Worm (Caenorhabditis elegans) whole organism, L4 larva: ENCODE results near the gene F47B8.18.

Experiments used
- F37D6.2 ChIP-seq: sonication (generic microtip); optimal IDR thresholded peaks from 2 replicates; lab custom pipeline; 2016; ENCODE audit warnings: mild to moderate bottlenecking, missing genetic modification characterization, missing compliant biosample characterization
- F44E2.7 ChIP-seq: fragments of 200-800 bp; sonication (Bioruptor generic); IDR thresholded peaks from 2 replicates; pipeline ENCODE4 v2.1.2; 2022; ENCODE audit warnings: missing genetic modification characterization, missing compliant biosample characterization
- T20F7.1 ChIP-seq: fragments of 200-800 bp; sonication (Bioruptor generic); optimal IDR thresholded peaks from 2 replicates; lab custom pipeline; 2018; ENCODE audit warnings: mild to moderate bottlenecking, missing genetic modification characterization, missing compliant biosample characterization
- aha-1 ChIP-seq: fragments of 150-350 bp; peaks from one replicate; lab custom pipeline; 2014; ENCODE audit warnings: missing biosample characterization, missing genetic modification characterization
- aly-2 ChIP-seq: sonication (generic microtip); optimal IDR thresholded peaks from 2 replicates; lab custom pipeline; 2018; ENCODE audit warnings: missing biosample characterization, missing genetic modification characterization
- ama-1 ChIP-seq: fragments of 150-350 bp; optimal IDR thresholded peaks from 2 replicates; lab custom pipeline; 2014; ENCODE audit warnings: inconsistent platforms, mixed read lengths
- arid-1 ChIP-seq: fragments of 200-800 bp; sonication (Bioruptor generic); conservative IDR thresholded peaks from 2 replicates; pipeline ENCODE4 v1.3.6; 2022; ENCODE audit warnings: missing genetic modification reagents, missing genetic modification characterization, missing compliant biosample characterization
- ceh-20 ChIP-seq: fragments of 200-800 bp; sonication (Bioruptor generic); IDR thresholded peaks from 2 replicates; pipeline ENCODE4 v1.3.6; 2022; ENCODE audit warnings: missing genetic modification reagents, missing genetic modification characterization, missing compliant biosample characterization
- ceh-32 ChIP-seq: sonication (generic microtip); optimal IDR thresholded peaks from 2 replicates; lab custom pipeline; 2016; ENCODE audit warnings: mild to moderate bottlenecking, missing genetic modification characterization, missing compliant biosample characterization; ENCODE audit not compliant: poor library complexity
- ceh-44 ChIP-seq: fragments of 200-800 bp; sonication (Bioruptor generic); IDR thresholded peaks from 2 replicates; pipeline ENCODE4 v1.3.6; 2022; ENCODE audit warnings: missing genetic modification reagents, missing genetic modification characterization, missing compliant biosample characterization
- ces-1 ChIP-seq: fragments of 150-350 bp; sonication (generic microtip); optimal IDR thresholded peaks from 4 replicates; lab custom pipeline; 2014; ENCODE audit warnings: missing biosample characterization, missing genetic modification reagents, missing genetic modification characterization
- daf-12 ChIP-seq: fragments of 150-350 bp; optimal IDR thresholded peaks from 2 replicates; lab custom pipeline; 2014; ENCODE audit warnings: missing biosample characterization, missing genetic modification reagents, missing genetic modification characterization
- daf-16 ChIP-seq, 3 experiments: sonication (generic microtip); optimal IDR thresholded peaks; 2 replicates each; lab custom pipeline; 2016 to 2017; ENCODE audit warnings: missing genetic modification characterization in 3 of 3, missing genetic modification reagents in 3 of 3, mild to moderate bottlenecking in 2 of 3, missing compliant biosample characterization in 2 of 3, missing biosample characterization in 1 of 3, moderate library complexity in 1 of 3
- dmd-6 ChIP-seq: fragments of 200-800 bp; sonication (Bioruptor generic); IDR thresholded peaks from 2 replicates; pipeline ENCODE4 v1.3.6; 2022; ENCODE audit warnings: missing genetic modification reagents, missing genetic modification characterization, missing compliant biosample characterization
- dmd-8 ChIP-seq: fragments of 200-800 bp; sonication (Bioruptor generic); IDR thresholded peaks from 2 replicates; pipeline ENCODE4 v1.3.6; 2022; ENCODE audit warnings: missing genetic modification characterization, missing compliant biosample characterization
- duxl-1 ChIP-seq: sonication (generic microtip); optimal IDR thresholded peaks from 2 replicates; lab custom pipeline; 2016; ENCODE audit warnings: mild to moderate bottlenecking, missing genetic modification characterization, moderate library complexity, missing compliant biosample characterization; ENCODE audit not compliant: poor library complexity
- dve-1 ChIP-seq: sonication (generic microtip); optimal IDR thresholded peaks from 2 replicates; lab custom pipeline; 2017; ENCODE audit warnings: antibody characterized with exemption, mild to moderate bottlenecking, missing genetic modification characterization, missing compliant biosample characterization; ENCODE audit not compliant: insufficient read depth
- egl-43 ChIP-seq: fragments of 200-800 bp; sonication (Bioruptor generic); IDR thresholded peaks from 2 replicates; pipeline ENCODE4 v1.3.6; 2022; ENCODE audit warnings: missing genetic modification reagents, missing genetic modification characterization, missing compliant biosample characterization
- fkh-10 ChIP-seq: fragments of 150-350 bp; optimal IDR thresholded peaks from 2 replicates; lab custom pipeline; 2014; ENCODE audit warnings: missing biosample characterization, missing genetic modification reagents, missing genetic modification characterization
- gei-8 ChIP-seq: fragments of 200-800 bp; sonication (Bioruptor generic); optimal IDR thresholded peaks from 2 replicates; lab custom pipeline; 2018; ENCODE audit warnings: mild to moderate bottlenecking, missing genetic modification characterization, missing compliant biosample characterization
- hlh-30 ChIP-seq: sonication (generic microtip); optimal IDR thresholded peaks from 2 replicates; lab custom pipeline; 2017; ENCODE audit warnings: antibody characterized with exemption, mild to moderate bottlenecking, missing genetic modification characterization, missing compliant biosample characterization; ENCODE audit not compliant: insufficient read depth
- hmg-1.1 ChIP-seq: fragments of 200-800 bp; sonication (Bioruptor generic); IDR thresholded peaks from 2 replicates; pipeline ENCODE4 v1.3.6; 2022; ENCODE audit warnings: missing genetic modification reagents, missing genetic modification characterization, missing compliant biosample characterization
- jun-1 ChIP-seq: fragments of 150-350 bp; optimal IDR thresholded peaks from 2 replicates; lab custom pipeline; 2014; ENCODE audit warnings: missing biosample characterization, missing genetic modification reagents, missing genetic modification characterization
- lin-15B ChIP-seq: fragments of 150-350 bp; sonication (generic microtip); optimal IDR thresholded peaks from 3 replicates; lab custom pipeline; 2014; ENCODE audit warnings: missing biosample characterization, missing genetic modification characterization
- lin-29 ChIP-seq: fragments of 200-800 bp; sonication (Bioruptor generic); IDR thresholded peaks from 2 replicates; pipeline ENCODE4 v1.3.6; 2022; ENCODE audit warnings: missing genetic modification reagents, missing genetic modification characterization, missing compliant biosample characterization
- lin-38 ChIP-seq: fragments of 200-800 bp; sonication (Bioruptor generic); IDR thresholded peaks from 2 replicates; pipeline ENCODE4 v1.3.6; 2022; ENCODE audit warnings: missing genetic modification reagents, missing genetic modification characterization, missing compliant biosample characterization
- lsy-2 ChIP-seq, 2 experiments: fragments of 150-350 bp in 1 of 2; sonication (generic microtip) in 1 of 2; optimal IDR thresholded peaks; 2 replicates each; lab custom pipeline; 2014 to 2017; ENCODE audit warnings: missing biosample characterization in 2 of 2, missing genetic modification characterization in 2 of 2
- madf-9 ChIP-seq: fragments of 200-800 bp; sonication (Bioruptor generic); conservative IDR thresholded peaks from 2 replicates; pipeline ENCODE4 v1.3.6; 2022; ENCODE audit warnings: missing genetic modification reagents, missing genetic modification characterization, missing compliant biosample characterization
- mdt-29 ChIP-seq: fragments of 200-800 bp; sonication (Bioruptor generic); IDR thresholded peaks from 2 replicates; pipeline ENCODE4 v1.3.6; 2022; ENCODE audit warnings: missing genetic modification reagents, missing genetic modification characterization, missing compliant biosample characterization
- mep-1 ChIP-seq: fragments of 150-350 bp; sonication (generic microtip); optimal IDR thresholded peaks from 3 replicates; lab custom pipeline; 2014; ENCODE audit warnings: missing biosample characterization, missing genetic modification characterization
- mes-2 ChIP-seq: sonication (generic microtip); optimal IDR thresholded peaks from 2 replicates; lab custom pipeline; 2016; ENCODE audit warnings: missing genotype, mild to moderate bottlenecking, missing genetic modification characterization, missing compliant biosample characterization; ENCODE audit not compliant: poor library complexity, severe bottlenecking
- mxl-3 ChIP-seq: fragments of 200-800 bp; sonication (Bioruptor generic); optimal IDR thresholded peaks from 2 replicates; lab custom pipeline; 2018; ENCODE audit warnings: mild to moderate bottlenecking, missing genetic modification characterization, missing compliant biosample characterization
- nhr-10 ChIP-seq: fragments of 150-350 bp; optimal IDR thresholded peaks from 2 replicates; lab custom pipeline; 2014; ENCODE audit warnings: missing biosample characterization, missing genetic modification characterization
- nhr-11 ChIP-seq: fragments of 150-350 bp; optimal IDR thresholded peaks from 2 replicates; lab custom pipeline; 2014; ENCODE audit warnings: missing biosample characterization, missing genetic modification characterization
- nhr-237 ChIP-seq: sonication (generic microtip); optimal IDR thresholded peaks from 2 replicates; lab custom pipeline; 2017; ENCODE audit warnings: missing biosample characterization, missing genetic modification characterization
- nhr-25 ChIP-seq: sonication (generic microtip); optimal IDR thresholded peaks from 2 replicates; lab custom pipeline; 2017; ENCODE audit warnings: missing genetic modification characterization, mild to moderate bottlenecking, missing compliant biosample characterization, antibody characterized with exemption, moderate library complexity, borderline replicate concordance; ENCODE audit not compliant: insufficient read depth
- nhr-28 ChIP-seq: fragments of 150-350 bp; optimal IDR thresholded peaks from 2 replicates; lab custom pipeline; 2014; ENCODE audit warnings: missing biosample characterization, missing genetic modification characterization
- nhr-77 ChIP-seq: fragments of 150-350 bp; optimal IDR thresholded peaks from 2 replicates; lab custom pipeline; 2014; ENCODE audit warnings: missing biosample characterization, missing genetic modification characterization
- pqm-1 ChIP-seq: sonication (generic microtip); optimal IDR thresholded peaks from 2 replicates; lab custom pipeline; 2017; ENCODE audit warnings: missing biosample characterization, missing genetic modification characterization
- sdz-12 ChIP-seq: fragments of 200-800 bp; sonication (Bioruptor generic); optimal IDR thresholded peaks from 2 replicates; lab custom pipeline; 2018; ENCODE audit warnings: mild to moderate bottlenecking, missing genetic modification characterization, missing compliant biosample characterization
- set-16 ChIP-seq: fragments of 200-800 bp; sonication (Bioruptor generic); IDR thresholded peaks from 2 replicates; pipeline ENCODE4 v1.3.6; 2022; ENCODE audit warnings: missing genetic modification reagents, missing genetic modification characterization, missing compliant biosample characterization
- spr-1 ChIP-seq: sonication (generic microtip); optimal IDR thresholded peaks from 2 replicates; lab custom pipeline; 2016; ENCODE audit warnings: mild to moderate bottlenecking, missing genetic modification characterization, missing compliant biosample characterization
- spr-3 ChIP-seq: fragments of 200-800 bp; sonication (Bioruptor generic); optimal IDR thresholded peaks from 2 replicates; lab custom pipeline; 2018; ENCODE audit warnings: mild to moderate bottlenecking, missing genetic modification characterization, missing compliant biosample characterization
- tra-1 ChIP-seq: fragments of 200-800 bp; sonication (Bioruptor generic); IDR thresholded peaks from 2 replicates; pipeline ENCODE4 v1.3.6; 2022; ENCODE audit warnings: missing genetic modification reagents, missing genetic modification characterization, missing compliant biosample characterization
- unc-130 ChIP-seq: sonication (generic microtip); optimal IDR thresholded peaks from 2 replicates; lab custom pipeline; 2016; ENCODE audit warnings: missing genetic modification reagents, missing genetic modification characterization, missing compliant biosample characterization
- unc-39 ChIP-seq: sonication (generic microtip); optimal IDR thresholded peaks from 2 replicates; lab custom pipeline; 2017; ENCODE audit warnings: missing biosample characterization, missing genetic modification characterization
- vab-7 ChIP-seq: fragments of 200-800 bp; sonication (Bioruptor generic); IDR thresholded peaks from 2 replicates; pipeline ENCODE4 v1.3.6; 2022; ENCODE audit warnings: missing genetic modification reagents, missing genetic modification characterization, missing compliant biosample characterization
- zfp-2 ChIP-seq: sonication (generic microtip); optimal IDR thresholded peaks from 2 replicates; lab custom pipeline; 2016; ENCODE audit warnings: mild to moderate bottlenecking, missing genetic modification characterization, missing compliant biosample characterization
- zip-11 ChIP-seq: fragments of 200-800 bp; sonication (Bioruptor generic); IDR thresholded peaks from 2 replicates; pipeline ENCODE4 v1.3.6; 2022; ENCODE audit warnings: missing genetic modification characterization, missing compliant biosample characterization

Gene F47B8.18

DNA sequence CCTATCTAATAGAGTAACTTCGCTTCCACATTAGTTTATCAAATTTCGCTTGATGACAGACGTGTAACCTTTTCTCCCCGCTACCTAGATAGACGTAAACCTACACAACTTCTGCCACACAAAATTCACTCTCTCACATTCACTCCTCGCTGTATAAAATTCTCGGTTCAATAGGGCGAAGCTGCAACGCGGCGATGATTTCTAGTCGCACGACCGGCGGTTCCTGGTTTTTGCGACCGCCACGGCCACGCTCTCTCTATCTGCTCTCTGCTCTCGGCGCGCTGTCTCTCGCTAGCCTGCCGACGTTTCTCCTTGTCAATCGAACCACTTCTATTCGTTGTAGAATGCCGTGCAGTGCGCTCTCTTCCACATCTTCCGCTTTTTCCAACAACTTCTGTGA, 25.7 kb upstream of the F47B8.18 start (continued):
- peak; percentile 70 for TF ChIP-seq vab-7 (GFP tag; lab: Robert Waterston, UW)
- TF ChIP-seq F44E2.7 (GFP tag; lab: Robert Waterston, UW), result 0 out of 2 replicates have a peak, but pooled peaks have one; percentile 31
- TF ChIP-seq madf-9, result 0 out of 2 replicates have a peak, but pooled peaks have one; percentile 38
- TF ChIP-seq ceh-32, result no peak
- TF ChIP-seq lin-15B, result no peak
- peak; percentile 91 for TF ChIP-seq hmg-1.1 (GFP tag; lab: Robert Waterston, UW)
- TF ChIP-seq egl-43, result peak; percentile 86
- peak; percentile 67 for TF ChIP-seq hlh-30 (tag; lab: Kevin White, UChicago)
- peak; percentile 67 to 81 for TF ChIP-seq lsy-2 (tag; optimal IDR thresholded peaks at IDR 0.05; lab: Kevin White, UChicago)
- no peak for TF ChIP-seq zip-11 (GFP tag; lab: Robert Waterston, UW)
- TF ChIP-seq set-16 (GFP tag; lab: Robert Waterston, UW), result peak; percentile 94
- no peak for TF ChIP-seq sdz-12 (GFP tag; lab: Kevin White, UChicago)
- peak; percentile 20 for TF ChIP-seq aly-2 (tag; lab: Kevin White, UChicago)
- TF ChIP-seq dmd-6 (GFP tag; lab: Robert Waterston, UW), result peak; percentile 88
- TF ChIP-seq unc-39, result no peak
- no peak for TF ChIP-seq spr-3 (GFP tag; lab: Kevin White, UChicago)
- no peak for TF ChIP-seq daf-12 (tag; lab: Kevin White, UChicago)
- no peak for TF ChIP-seq unc-130 (GFP tag; lab: Kevin White, UChicago)
- no peak for TF ChIP-seq dmd-8
- TF ChIP-seq zfp-2 (tag; lab: Kevin White, UChicago), result peak; percentile 15
- TF ChIP-seq lin-29 (GFP tag; lab: Robert Waterston, UW), result 0 out of 2 replicates have a peak, but pooled peaks have one; percentile 24
- peak; percentile 40 for TF ChIP-seq jun-1 (tag; lab: Kevin White, UChicago)
- peak; percentile 88 for TF ChIP-seq nhr-28 (tag; lab: Kevin White, UChicago)
- peak; percentile 96 for TF ChIP-seq mxl-3 (GFP tag; lab: Kevin White, UChicago)
- TF ChIP-seq nhr-237 (tag; lab: Kevin White, UChicago), result no peak
- peak; percentile 56 for TF ChIP-seq dve-1 (tag; lab: Kevin White, UChicago)
- TF ChIP-seq nhr-25 (tag; lab: Kevin White, UChicago), result peak; percentile 4
- peak; percentile 75 for TF ChIP-seq T20F7.1 (GFP tag; lab: Kevin White, UChicago)
- no peak for TF ChIP-seq daf-16 (GFP tag; optimal IDR thresholded peaks at IDR 0.05; lab: Kevin White, UChicago)
- peak; percentile 60 for TF ChIP-seq daf-16 (tag; optimal IDR thresholded peaks at IDR 0.05; lab: Kevin White, UChicago)
- peak; percentile 59 for TF ChIP-seq nhr-10 (tag; lab: Kevin White, UChicago)
- TF ChIP-seq ces-1, result peak; percentile 1
- TF ChIP-seq mep-1 (tag; lab: Kevin White, UChicago), result peak; percentile 93
- peak; percentile 21; the same call in 1 of the 2 replicates for TF ChIP-seq ceh-44 (GFP tag; lab: Robert Waterston, UW)
- TF ChIP-seq mes-2, result peak; percentile 84
- peak; percentile 18 for TF ChIP-seq ama-1 (lab: Kevin White, UChicago)
- peak; percentile 80 for TF ChIP-seq tra-1 (GFP tag; lab: Robert Waterston, UW)
- peak; percentile 87 for TF ChIP-seq nhr-77 (tag; lab: Kevin White, UChicago)
- TF ChIP-seq mdt-29 (GFP tag; lab: Robert Waterston, UW), result peak; percentile 59; the same call in 1 of the 2 replicates
- peak; percentile 22 for TF ChIP-seq F37D6.2 (tag; lab: Kevin White, UChicago)
- TF ChIP-seq aha-1 (tag; lab: Kevin White, UChicago), result peak; percentile 99
- no peak for TF ChIP-seq gei-8 (GFP tag; lab: Kevin White, UChicago)
- peak; percentile 76; the same call in 1 of the 2 replicates for TF ChIP-seq ceh-20
- TF ChIP-seq arid-1 (GFP tag; lab: Robert Waterston, UW), result 0 out of 2 replicates have a peak, but pooled peaks have one; percentile 5
- peak; percentile 42 for TF ChIP-seq spr-1 (tag; lab: Kevin White, UChicago)
- TF ChIP-seq pqm-1 (tag; lab: Kevin White, UChicago), result peak; percentile 81
- TF ChIP-seq duxl-1 (tag; lab: Kevin White, UChicago), result peak; percentile 23
- peak; percentile 84 for TF ChIP-seq nhr-11 (tag; lab: Kevin White, UChicago)
- peak; percentile 92 for TF ChIP-seq lin-38
- TF ChIP-seq fkh-10 (GFP tag; lab: Kevin White, UChicago), result peak; percentile 35
- TF ChIP-seq, all 104 proteins: peak for 56
